Worm (Caenorhabditis elegans) whole organism, L4 larva: ENCODE results near the gene cap-1.

Experiments
- F10B5.3 ChIP-seq: sonication (generic microtip); optimal IDR thresholded peaks from 2 replicates; lab custom pipeline; 2016; ENCODE audit warnings: mild to moderate bottlenecking, missing genetic modification characterization, missing compliant biosample characterization
- F37D6.2 ChIP-seq: sonication (generic microtip); optimal IDR thresholded peaks from 2 replicates; lab custom pipeline; 2016; ENCODE audit warnings: mild to moderate bottlenecking, missing genetic modification characterization, missing compliant biosample characterization
- F49E8.2 ChIP-seq: sonication (generic microtip); optimal IDR thresholded peaks from 2 replicates; lab custom pipeline; 2016; ENCODE audit warnings: missing compliant biosample characterization, mild to moderate bottlenecking, missing genetic modification characterization, borderline replicate concordance
- R02D3.7 ChIP-seq: fragments of 150-350 bp; sonication (generic microtip); optimal IDR thresholded peaks from 3 replicates; lab custom pipeline; 2014; ENCODE audit warnings: missing biosample characterization, missing genetic modification characterization
- T20F7.1 ChIP-seq: fragments of 200-800 bp; sonication (Bioruptor generic); optimal IDR thresholded peaks from 2 replicates; lab custom pipeline; 2018; ENCODE audit warnings: mild to moderate bottlenecking, missing genetic modification characterization, missing compliant biosample characterization
- T26A8.4 ChIP-seq: fragments of 200-800 bp; sonication (Bioruptor generic); IDR thresholded peaks from 2 replicates; pipeline ENCODE4 v1.3.6; 2022; ENCODE audit warnings: missing genetic modification characterization, missing compliant biosample characterization
- Y48G9A.11 ChIP-seq: fragments of 200-800 bp; sonication (Bioruptor generic); IDR thresholded peaks from 2 replicates; pipeline ENCODE4 v1.3.6; 2022; ENCODE audit warnings: missing genetic modification reagents, missing genetic modification characterization, missing compliant biosample characterization
- Y75B8A.6 ChIP-seq: fragments of 200-800 bp; sonication (Bioruptor generic); IDR thresholded peaks from 2 replicates; pipeline ENCODE4 v1.3.6; 2022; ENCODE audit warnings: missing genetic modification reagents, missing genetic modification characterization, missing compliant biosample characterization
- aha-1 ChIP-seq: fragments of 150-350 bp; peaks from one replicate; lab custom pipeline; 2014; ENCODE audit warnings: missing biosample characterization, missing genetic modification characterization
- ceh-20 ChIP-seq: fragments of 200-800 bp; sonication (Bioruptor generic); IDR thresholded peaks from 2 replicates; pipeline ENCODE4 v1.3.6; 2022; ENCODE audit warnings: missing genetic modification reagents, missing genetic modification characterization, missing compliant biosample characterization
- ces-1 ChIP-seq: fragments of 150-350 bp; sonication (generic microtip); optimal IDR thresholded peaks from 4 replicates; lab custom pipeline; 2014; ENCODE audit warnings: missing biosample characterization, missing genetic modification reagents, missing genetic modification characterization
- daf-16 ChIP-seq, 3 experiments: sonication (generic microtip); optimal IDR thresholded peaks; 2 replicates each; lab custom pipeline; 2016 to 2017; ENCODE audit warnings: missing genetic modification characterization in 3 of 3, missing genetic modification reagents in 3 of 3, mild to moderate bottlenecking in 2 of 3, missing compliant biosample characterization in 2 of 3, missing biosample characterization in 1 of 3, moderate library complexity in 1 of 3
- dmd-6 ChIP-seq: fragments of 200-800 bp; sonication (Bioruptor generic); IDR thresholded peaks from 2 replicates; pipeline ENCODE4 v1.3.6; 2022; ENCODE audit warnings: missing genetic modification reagents, missing genetic modification characterization, missing compliant biosample characterization
- dmd-9 ChIP-seq: fragments of 200-800 bp; sonication (Bioruptor generic); IDR thresholded peaks from 2 replicates; pipeline ENCODE4 v1.3.6; 2022; ENCODE audit warnings: missing genetic modification reagents, missing genetic modification characterization, missing compliant biosample characterization
- duxl-1 ChIP-seq: sonication (generic microtip); optimal IDR thresholded peaks from 2 replicates; lab custom pipeline; 2016; ENCODE audit warnings: mild to moderate bottlenecking, missing genetic modification characterization, moderate library complexity, missing compliant biosample characterization; ENCODE audit not compliant: poor library complexity
- dve-1 ChIP-seq: sonication (generic microtip); optimal IDR thresholded peaks from 2 replicates; lab custom pipeline; 2017; ENCODE audit warnings: antibody characterized with exemption, mild to moderate bottlenecking, missing genetic modification characterization, missing compliant biosample characterization; ENCODE audit not compliant: insufficient read depth
- egl-27 ChIP-seq: sonication (generic microtip); optimal IDR thresholded peaks from 3 replicates; lab custom pipeline; 2017; ENCODE audit warnings: missing biosample characterization, missing genetic modification reagents, missing genetic modification characterization
- gei-8 ChIP-seq: fragments of 200-800 bp; sonication (Bioruptor generic); optimal IDR thresholded peaks from 2 replicates; lab custom pipeline; 2018; ENCODE audit warnings: mild to moderate bottlenecking, missing genetic modification characterization, missing compliant biosample characterization
- hif-1 ChIP-seq, 2 experiments: sonication (generic microtip); optimal IDR thresholded peaks; 2 replicates each; lab custom pipeline; 2016 to 2017; ENCODE audit warnings: missing compliant biosample characterization in 2 of 2, missing genetic modification characterization in 2 of 2, missing genetic modification reagents in 2 of 2, missing genotype in 2 of 2, mild to moderate bottlenecking in 1 of 2
- hlh-11 ChIP-seq: fragments of 200-800 bp; sonication (Bioruptor generic); optimal IDR thresholded peaks from 2 replicates; lab custom pipeline; 2018; ENCODE audit warnings: mild to moderate bottlenecking, missing genetic modification characterization, missing compliant biosample characterization
- jun-1 ChIP-seq: fragments of 150-350 bp; optimal IDR thresholded peaks from 2 replicates; lab custom pipeline; 2014; ENCODE audit warnings: missing biosample characterization, missing genetic modification reagents, missing genetic modification characterization
- lin-15B ChIP-seq: fragments of 150-350 bp; sonication (generic microtip); optimal IDR thresholded peaks from 3 replicates; lab custom pipeline; 2014; ENCODE audit warnings: missing biosample characterization, missing genetic modification characterization
- lsy-2 ChIP-seq, 2 experiments: fragments of 150-350 bp in 1 of 2; sonication (generic microtip) in 1 of 2; optimal IDR thresholded peaks; 2 replicates each; lab custom pipeline; 2014 to 2017; ENCODE audit warnings: missing biosample characterization in 2 of 2, missing genetic modification characterization in 2 of 2
- mep-1 ChIP-seq: fragments of 150-350 bp; sonication (generic microtip); optimal IDR thresholded peaks from 3 replicates; lab custom pipeline; 2014; ENCODE audit warnings: missing biosample characterization, missing genetic modification characterization
- mes-2 ChIP-seq: sonication (generic microtip); optimal IDR thresholded peaks from 2 replicates; lab custom pipeline; 2016; ENCODE audit warnings: missing genotype, mild to moderate bottlenecking, missing genetic modification characterization, missing compliant biosample characterization; ENCODE audit not compliant: poor library complexity, severe bottlenecking
- mxl-2 ChIP-seq: fragments of 200-800 bp; sonication (Bioruptor generic); conservative IDR thresholded peaks from 2 replicates; pipeline ENCODE4 v1.3.6; 2022; ENCODE audit warnings: missing genetic modification reagents, missing genetic modification characterization, missing compliant biosample characterization
- nhr-102 ChIP-seq: sonication (generic microtip); optimal IDR thresholded peaks from 2 replicates; lab custom pipeline; 2016; ENCODE audit warnings: mild to moderate bottlenecking, missing genetic modification characterization, moderate library complexity, missing compliant biosample characterization
- nhr-28 ChIP-seq: fragments of 150-350 bp; optimal IDR thresholded peaks from 2 replicates; lab custom pipeline; 2014; ENCODE audit warnings: missing biosample characterization, missing genetic modification characterization
- nhr-41 ChIP-seq: fragments of 200-800 bp; sonication (Bioruptor generic); IDR thresholded peaks from 2 replicates; pipeline ENCODE4 v1.3.6; 2022; ENCODE audit warnings: missing genetic modification reagents, missing genetic modification characterization, missing compliant biosample characterization
- nhr-48 ChIP-seq: sonication (generic microtip); optimal IDR thresholded peaks from 2 replicates; lab custom pipeline; 2016; ENCODE audit warnings: mild to moderate bottlenecking, missing genetic modification characterization, missing compliant biosample characterization
- nhr-77 ChIP-seq: fragments of 150-350 bp; optimal IDR thresholded peaks from 2 replicates; lab custom pipeline; 2014; ENCODE audit warnings: missing biosample characterization, missing genetic modification characterization
- pha-4 ChIP-seq, 2 experiments: fragments of 150-350 bp in 1 of 2; fragments of 200-800 bp in 1 of 2; sonication (Bioruptor generic) in 1 of 2; IDR thresholded peaks in 1 of 2; optimal IDR thresholded peaks in 1 of 2; 2 replicates each; pipeline versions ENCODE4 v1.3.6 to Lab custom; 2014 to 2022; ENCODE audit warnings: missing genetic modification characterization in 2 of 2, missing genetic modification reagents in 2 of 2, missing biosample characterization in 1 of 2, missing compliant biosample characterization in 1 of 2
- pqm-1 ChIP-seq: sonication (generic microtip); optimal IDR thresholded peaks from 2 replicates; lab custom pipeline; 2017; ENCODE audit warnings: missing biosample characterization, missing genetic modification characterization
- skn-1 ChIP-seq: fragments of 150-350 bp; optimal IDR thresholded peaks from 2 replicates; lab custom pipeline; 2014; ENCODE audit warnings: missing biosample characterization, missing genetic modification characterization
- tra-1 ChIP-seq: fragments of 200-800 bp; sonication (Bioruptor generic); IDR thresholded peaks from 2 replicates; pipeline ENCODE4 v1.3.6; 2022; ENCODE audit warnings: missing genetic modification reagents, missing genetic modification characterization, missing compliant biosample characterization
- unc-62 ChIP-seq, 3 experiments: fragments of 150-350 bp in 1 of 3; sonication (generic microtip); optimal IDR thresholded peaks in 2 of 3; peaks in 1 of 3; 1 replicate in 1 of 3; 2 replicates in 2 of 3; lab custom pipeline; 2014 to 2017; ENCODE audit warnings: missing biosample characterization in 3 of 3, missing genetic modification characterization in 3 of 3, missing genetic modification reagents in 3 of 3, missing genotype in 1 of 3
- zfp-2 ChIP-seq: sonication (generic microtip); optimal IDR thresholded peaks from 2 replicates; lab custom pipeline; 2016; ENCODE audit warnings: mild to moderate bottlenecking, missing genetic modification characterization, missing compliant biosample characterization

cap-1 gene

ce11 chrIV:7182818-7183217 is 47.2 kb downstream of the cap-1 start (continued):
- TF ChIP-seq lsy-2 (tag; optimal IDR thresholded peaks at IDR 0.05; lab: Kevin White, UChicago) (no peak), nhr-41 (GFP tag; lab: Robert Waterston, UW) (no peak), T26A8.4 (no peak), ces-1 (GFP tag; lab: Kevin White, UChicago) (no peak), Y75B8A.6 (GFP tag; lab: Robert Waterston, UW) (no peak), F49E8.2 (tag; lab: Kevin White, UChicago) (no peak), dve-1 (tag; lab: Kevin White, UChicago) (peak; percentile 60), hif-1 (tag; optimal IDR thresholded peaks at IDR 0.05; lab: Kevin White, UChicago) (no peak), dmd-9 (GFP tag; lab: Robert Waterston, UW) (no peak), egl-27 (tag; lab: Kevin White, UChicago) (no peak), mep-1 (tag; lab: Kevin White, UChicago) (no peak), nhr-102 (peak; percentile 52), T20F7.1 (GFP tag; lab: Kevin White, UChicago) (peak; percentile 40), unc-62 (GFP tag; optimal IDR thresholded peaks at IDR 0.05 in 1 of 2; lab: Kevin White, UChicago) (peak in 1 of 2 experiments; percentile 4), unc-62 (tag; optimal IDR thresholded peaks at IDR 0.05; lab: Kevin White, UChicago) (no peak), dmd-6 (GFP tag; lab: Robert Waterston, UW) (peak; percentile 94), skn-1 (tag; lab: Kevin White, UChicago) (no peak), F37D6.2 (tag; lab: Kevin White, UChicago) (no peak), R02D3.7 (no peak)

DNA sequence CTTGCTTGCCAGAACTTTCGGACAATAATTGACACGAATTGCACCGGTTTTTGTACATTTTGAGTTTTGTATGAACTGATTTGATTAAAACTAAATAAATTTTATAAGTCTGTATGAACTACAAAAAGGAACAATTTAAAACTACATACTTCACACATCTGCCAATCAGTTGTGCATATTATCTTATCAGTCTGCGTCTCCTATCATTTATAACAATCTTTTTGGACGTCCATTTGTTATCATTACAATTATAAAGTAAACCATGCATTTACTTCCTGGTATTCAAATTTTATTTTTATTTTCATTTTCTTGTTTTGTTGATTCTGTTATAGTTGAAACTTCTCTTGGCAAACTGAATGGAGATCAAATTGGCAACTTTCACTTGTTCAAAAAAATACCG is 49.7 kb downstream of the cap-1 start, which contains the start of gene cest-10:
TSS of gene cest-10 (plus strand) at position 254 of the 400 bp plus-strand sequence.
- TF ChIP-seq nhr-48 (tag; lab: Kevin White, UChicago) (peak; percentile 64), F10B5.3 (tag; lab: Kevin White, UChicago) (no peak), ceh-20 (no peak), nhr-77 (tag; lab: Kevin White, UChicago) (peak; percentile 69), dve-1 (tag; lab: Kevin White, UChicago) (peak; percentile 89), mxl-2 (GFP tag; lab: Robert Waterston, UW) (no peak), zfp-2 (tag; lab: Kevin White, UChicago) (no peak), nhr-28 (tag; lab: Kevin White, UChicago) (peak; percentile 99), dmd-6 (GFP tag; lab: Robert Waterston, UW) (peak; percentile 96), duxl-1 (tag; lab: Kevin White, UChicago) (no peak), hlh-11 (tag; lab: Kevin White, UChicago) (peak; percentile 68), mes-2 (tag; lab: Kevin White, UChicago) (no peak), daf-16 (GFP tag; optimal IDR thresholded peaks at IDR 0.05; lab: Kevin White, UChicago) (peak in 1 of 2 experiments; percentile 67), daf-16 (tag; optimal IDR thresholded peaks at IDR 0.05; lab: Kevin White, UChicago) (peak; percentile 93), jun-1 (tag; lab: Kevin White, UChicago) (no peak), pqm-1 (peak; percentile 78), F49E8.2 (tag; lab: Kevin White, UChicago) (no peak), aha-1 (tag; lab: Kevin White, UChicago) (peak; percentile 56), pha-4 (GFP tag; IDR thresholded peaks at IDR 0.05; lab: Robert Waterston, UW) (peak; percentile 32; the same call in 1 of the 2 replicates), pha-4 (tag; optimal IDR thresholded peaks at IDR 0.05; lab: Kevin White, UChicago) (no peak), tra-1 (GFP tag; lab: Robert Waterston, UW) (peak; percentile 90), gei-8 (peak; percentile 2), lin-15B (tag; lab: Kevin White, UChicago) (no peak), Y75B8A.6 (GFP tag; lab: Robert Waterston, UW) (0 out of 2 replicates have a peak, but pooled peaks have one; percentile 22), nhr-102 (peak; percentile 49), ces-1 (GFP tag; lab: Kevin White, UChicago) (no peak), Y48G9A.11 (no peak)
